Fruit fly (Drosophila melanogaster): ENCODE data around the gene CG42724.

DNA sequence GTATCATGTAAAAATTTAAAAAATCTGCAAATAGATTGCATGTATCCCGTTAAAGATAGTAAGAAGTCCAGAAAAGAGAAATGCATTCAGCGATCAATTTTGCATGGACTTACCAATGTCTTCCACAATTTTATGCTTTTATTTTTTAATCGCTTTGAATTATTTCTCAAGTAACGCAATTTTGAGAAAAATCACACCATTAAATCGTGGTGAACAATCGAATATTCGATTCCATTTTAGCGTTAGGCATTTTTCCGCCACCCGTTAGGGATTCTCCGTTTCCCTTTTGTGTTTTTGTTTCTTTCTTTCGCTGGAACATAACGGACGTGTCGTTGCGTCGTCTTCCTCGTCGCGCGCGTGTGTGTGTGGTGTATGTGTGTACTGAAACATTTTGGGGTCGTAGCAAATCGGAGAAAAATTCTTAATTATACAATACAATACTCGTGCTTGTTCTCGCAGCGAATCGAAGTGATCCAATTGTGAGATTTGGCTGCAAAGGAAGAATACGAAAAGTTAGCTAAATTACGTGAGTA is 38.5 kb upstream of the CG42724 start, which contains the start of gene gpp:
- no peak for TF ChIP-seq dsf (GFP tag; optimal IDR thresholded peaks at IDR 0.05; ENCODE audit: borderline replicate concordance)
- TF ChIP-seq woc (GFP tag; optimal IDR thresholded peaks at IDR 0.05): peak; percentile 22
- no peak for TF ChIP-seq Rel (GFP tag; optimal IDR thresholded peaks at IDR 0.05)
- peak; percentile 34 for TF ChIP-seq Rel (tag; optimal IDR thresholded peaks at IDR 0.05)
- TF ChIP-seq h (GFP tag; optimal IDR thresholded peaks at IDR 0.05): no peak
- TF ChIP-seq Dfd (GFP tag; optimal IDR thresholded peaks at IDR 0.05): peak; percentile 14
- no peak for TF ChIP-seq br (GFP tag; optimal IDR thresholded peaks at IDR 0.05)
- no peak for TF ChIP-seq pan (optimal IDR thresholded peaks at IDR 0.05)
- TF ChIP-seq Abd-B (GFP tag; optimal IDR thresholded peaks at IDR 0.05): no peak
- no peak for TF ChIP-seq Myc (optimal IDR thresholded peaks at IDR 0.05)
- no peak for TF ChIP-seq tai (GFP tag; optimal IDR thresholded peaks at IDR 0.05)
- TF ChIP-seq usp (GFP tag; optimal IDR thresholded peaks at IDR 0.05): no peak
- TF ChIP-seq OdsH (GFP tag; optimal IDR thresholded peaks at IDR 0.05): no peak
- TF ChIP-seq Hr83 (GFP tag; optimal IDR thresholded peaks at IDR 0.05; ENCODE audit: poor library complexity, severe bottlenecking): peak; percentile 32

All from whole organism, wandering third instar larva.